Fruit fly (Drosophila melanogaster) whole organism, prepupa: ENCODE results near the gene mad2.

Source experiments
- CG10631 ChIP-seq: fragments of 200-800 bp; sonication (Bioruptor generic); optimal IDR thresholded peaks from 2 replicates; lab custom pipeline; 2016; ENCODE audit warnings: missing biosample characterization, missing genetic modification characterization
- CG10669 ChIP-seq: fragments of 200-800 bp; sonication (Bioruptor generic); optimal IDR thresholded peaks from 3 replicates; lab custom pipeline; 2018; ENCODE audit warnings: missing biosample characterization, mild to moderate bottlenecking, missing genetic modification characterization, moderate library complexity
- CG11294 ChIP-seq: fragments of 200-800 bp; sonication (Bioruptor generic); IDR thresholded peaks from 2 replicates; pipeline ENCODE4 v1.3.6; 2022; ENCODE audit warnings: missing biosample characterization, missing genetic modification characterization
- CG11762 ChIP-seq: fragments of 200-800 bp; sonication (Bioruptor generic); optimal IDR thresholded peaks from 3 replicates; lab custom pipeline; 2016; ENCODE audit warnings: missing biosample characterization, missing genetic modification characterization; ENCODE audit not compliant: insufficient read depth
- CG11902 ChIP-seq: fragments of 200-800 bp; sonication (Bioruptor generic); optimal IDR thresholded peaks from 3 replicates; lab custom pipeline; 2016; ENCODE audit warnings: missing biosample characterization, missing genetic modification characterization
- CG15336 ChIP-seq: fragments of 200-800 bp; sonication (Bioruptor generic); IDR thresholded peaks from 2 replicates; pipeline ENCODE4 v1.3.6; 2022; ENCODE audit warnings: missing biosample characterization, missing genetic modification characterization
- CG1621 ChIP-seq: fragments of 200-800 bp; sonication (Bioruptor generic); optimal IDR thresholded peaks from 3 replicates; lab custom pipeline; 2018; ENCODE audit warnings: missing biosample characterization, mild to moderate bottlenecking, missing genetic modification characterization
- CG31627 ChIP-seq: fragments of 200-800 bp; sonication (Bioruptor generic); optimal IDR thresholded peaks from 3 replicates; lab custom pipeline; 2016; ENCODE audit warnings: missing biosample characterization, missing genetic modification characterization
- CG32006 ChIP-seq: fragments of 200-800 bp; sonication (Bioruptor generic); optimal IDR thresholded peaks from 3 replicates; lab custom pipeline; 2017; ENCODE audit warnings: missing biosample characterization, mild to moderate bottlenecking, missing genetic modification characterization
- CG4318 ChIP-seq: fragments of 200-800 bp; sonication (Bioruptor generic); optimal IDR thresholded peaks from 3 replicates; lab custom pipeline; 2017; ENCODE audit warnings: missing biosample characterization, mild to moderate bottlenecking, missing genetic modification characterization
- CG6163 ChIP-seq: fragments of 200-800 bp; sonication (Bioruptor generic); IDR thresholded peaks from 3 replicates; pipeline ENCODE4 v1.3.6; 2022; ENCODE audit warnings: missing biosample characterization, missing genetic modification characterization
- CG6276 ChIP-seq: fragments of 200-800 bp; sonication (Bioruptor generic); optimal IDR thresholded peaks from 2 replicates; lab custom pipeline; 2017; ENCODE audit warnings: missing biosample characterization, mild to moderate bottlenecking, missing genetic modification characterization
- CG6808 ChIP-seq: fragments of 200-800 bp; sonication (Bioruptor generic); optimal IDR thresholded peaks from 3 replicates; lab custom pipeline; 2017; ENCODE audit warnings: missing biosample characterization, missing genetic modification characterization, mild to moderate bottlenecking, moderate library complexity, missing genetic modification reagents
- CG6854 ChIP-seq: fragments of 200-800 bp; sonication (Bioruptor generic); optimal IDR thresholded peaks from 2 replicates; lab custom pipeline; 2017; ENCODE audit warnings: missing biosample characterization, mild to moderate bottlenecking, missing genetic modification characterization
- CG7368 ChIP-seq: fragments of 200-800 bp; sonication (Bioruptor generic); optimal IDR thresholded peaks from 3 replicates; lab custom pipeline; 2016; ENCODE audit warnings: missing biosample characterization, missing genetic modification characterization
- CG8632 ChIP-seq: fragments of 200-800 bp; sonication (Bioruptor generic); optimal IDR thresholded peaks from 3 replicates; lab custom pipeline; 2016; ENCODE audit warnings: missing biosample characterization, missing genetic modification characterization
- CG9139 ChIP-seq: fragments of 200-800 bp; sonication (Bioruptor generic); optimal IDR thresholded peaks from 3 replicates; lab custom pipeline; 2017; ENCODE audit warnings: missing biosample characterization, mild to moderate bottlenecking, missing genetic modification characterization
- Eip78C ChIP-seq: fragments of 200-800 bp; sonication (Bioruptor generic); peaks from one replicate; lab custom pipeline; 2016; ENCODE audit warnings: missing biosample characterization, missing genetic modification characterization
- Eip93F ChIP-seq: fragments of 200-800 bp; sonication (Bioruptor generic); optimal IDR thresholded peaks from 2 replicates; lab custom pipeline; 2016; ENCODE audit warnings: missing biosample characterization, mild to moderate bottlenecking, missing genetic modification characterization
- Ets21C ChIP-seq: fragments of 200-800 bp; sonication (Bioruptor generic); optimal IDR thresholded peaks from 3 replicates; lab custom pipeline; 2016; ENCODE audit warnings: missing biosample characterization, missing genetic modification characterization
- Ets96B ChIP-seq: fragments of 200-800 bp; optimal IDR thresholded peaks from 2 replicates; lab custom pipeline; 2019; ENCODE audit warnings: missing biosample characterization, mild to moderate bottlenecking, missing genetic modification characterization, moderate library complexity
- Hr39 ChIP-seq: fragments of 200-800 bp; sonication (Bioruptor generic); optimal IDR thresholded peaks from 2 replicates; lab custom pipeline; 2016; ENCODE audit warnings: missing biosample characterization, missing genetic modification characterization
- Hr4 ChIP-seq: fragments of 200-800 bp; sonication (Bioruptor generic); optimal IDR thresholded peaks from 3 replicates; lab custom pipeline; 2016; ENCODE audit warnings: missing biosample characterization, missing genetic modification characterization
- Met ChIP-seq: fragments of 200-800 bp; sonication (Bioruptor generic); optimal IDR thresholded peaks from 3 replicates; lab custom pipeline; 2016; ENCODE audit warnings: missing biosample characterization, missing genetic modification characterization
- OdsH ChIP-seq: fragments of 200-800 bp; sonication (Bioruptor generic); optimal IDR thresholded peaks from 3 replicates; lab custom pipeline; 2016; ENCODE audit warnings: missing biosample characterization, missing genetic modification characterization
- Smox ChIP-seq: fragments of 200-800 bp; sonication (Bioruptor generic); optimal IDR thresholded peaks from 3 replicates; lab custom pipeline; 2016; ENCODE audit warnings: missing biosample characterization, missing genetic modification characterization
- Sox102F ChIP-seq: fragments of 200-800 bp; sonication (Bioruptor generic); optimal IDR thresholded peaks from 2 replicates; lab custom pipeline; 2016; ENCODE audit warnings: missing biosample characterization, mild to moderate bottlenecking, missing genetic modification characterization
- Sox14 ChIP-seq: fragments of 200-800 bp; sonication (Bioruptor generic); optimal IDR thresholded peaks from 3 replicates; lab custom pipeline; 2016; ENCODE audit warnings: missing biosample characterization, missing genetic modification characterization
- Sox15 ChIP-seq: fragments of 200-800 bp; sonication (Bioruptor generic); optimal IDR thresholded peaks from 3 replicates; lab custom pipeline; 2016; ENCODE audit warnings: missing biosample characterization, missing genetic modification characterization
- achi ChIP-seq: fragments of 200-800 bp; sonication (Bioruptor generic); optimal IDR thresholded peaks from 3 replicates; lab custom pipeline; 2016; ENCODE audit warnings: missing biosample characterization, missing genetic modification characterization
- acj6 ChIP-seq: fragments of 200-800 bp; sonication (Bioruptor generic); optimal IDR thresholded peaks from 3 replicates; lab custom pipeline; 2016; ENCODE audit warnings: missing biosample characterization, missing genetic modification characterization
- cyc ChIP-seq: fragments of 200-800 bp; sonication (Bioruptor generic); optimal IDR thresholded peaks from 3 replicates; lab custom pipeline; 2016; ENCODE audit warnings: missing biosample characterization, missing genetic modification characterization
- dsx ChIP-seq: fragments of 200-800 bp; optimal IDR thresholded peaks from 3 replicates; lab custom pipeline; 2019; ENCODE audit warnings: missing biosample characterization, mild to moderate bottlenecking, missing genetic modification characterization, moderate library complexity; ENCODE audit not compliant: poor library complexity, severe bottlenecking
- eg ChIP-seq: fragments of 200-800 bp; sonication (Bioruptor generic); IDR thresholded peaks from 3 replicates; pipeline ENCODE4 v1.3.6; 2022; ENCODE audit warnings: missing biosample characterization, missing genetic modification characterization
- esn ChIP-seq: fragments of 200-800 bp; sonication (Bioruptor generic); optimal IDR thresholded peaks from 2 replicates; lab custom pipeline; 2016; ENCODE audit warnings: missing biosample characterization, mild to moderate bottlenecking, missing genetic modification characterization, moderate library complexity
- fkh ChIP-seq: fragments of 200-800 bp; sonication (Bioruptor generic); optimal IDR thresholded peaks from 3 replicates; lab custom pipeline; 2017; ENCODE audit warnings: missing biosample characterization, mild to moderate bottlenecking, missing genetic modification characterization, moderate library complexity
- pdm3 ChIP-seq: fragments of 200-800 bp; sonication (Bioruptor generic); optimal IDR thresholded peaks from 3 replicates; lab custom pipeline; 2016; ENCODE audit warnings: missing biosample characterization, missing genetic modification characterization
- ss ChIP-seq, 2 experiments: fragments of 200-800 bp; sonication (Bioruptor generic); optimal IDR thresholded peaks; 2 replicates in 1 of 2; 3 replicates in 1 of 2; lab custom pipeline; 2017 to 2018; ENCODE audit warnings: mild to moderate bottlenecking in 2 of 2, missing biosample characterization in 2 of 2, missing genetic modification characterization in 2 of 2, moderate library complexity in 1 of 2
- svp ChIP-seq: fragments of 200-800 bp; sonication (Bioruptor generic); peaks from one replicate; lab custom pipeline; 2016; ENCODE audit warnings: missing biosample characterization, missing genetic modification characterization
- topi ChIP-seq: fragments of 200-800 bp; sonication (Bioruptor generic); optimal IDR thresholded peaks from 3 replicates; lab custom pipeline; 2016; ENCODE audit warnings: missing biosample characterization, missing genetic modification characterization
- vri ChIP-seq: fragments of 200-800 bp; sonication (Bioruptor generic); optimal IDR thresholded peaks from 3 replicates; lab custom pipeline; 2016; ENCODE audit warnings: missing biosample characterization, mild to moderate bottlenecking, missing genetic modification characterization

mad2 gene

DNA sequence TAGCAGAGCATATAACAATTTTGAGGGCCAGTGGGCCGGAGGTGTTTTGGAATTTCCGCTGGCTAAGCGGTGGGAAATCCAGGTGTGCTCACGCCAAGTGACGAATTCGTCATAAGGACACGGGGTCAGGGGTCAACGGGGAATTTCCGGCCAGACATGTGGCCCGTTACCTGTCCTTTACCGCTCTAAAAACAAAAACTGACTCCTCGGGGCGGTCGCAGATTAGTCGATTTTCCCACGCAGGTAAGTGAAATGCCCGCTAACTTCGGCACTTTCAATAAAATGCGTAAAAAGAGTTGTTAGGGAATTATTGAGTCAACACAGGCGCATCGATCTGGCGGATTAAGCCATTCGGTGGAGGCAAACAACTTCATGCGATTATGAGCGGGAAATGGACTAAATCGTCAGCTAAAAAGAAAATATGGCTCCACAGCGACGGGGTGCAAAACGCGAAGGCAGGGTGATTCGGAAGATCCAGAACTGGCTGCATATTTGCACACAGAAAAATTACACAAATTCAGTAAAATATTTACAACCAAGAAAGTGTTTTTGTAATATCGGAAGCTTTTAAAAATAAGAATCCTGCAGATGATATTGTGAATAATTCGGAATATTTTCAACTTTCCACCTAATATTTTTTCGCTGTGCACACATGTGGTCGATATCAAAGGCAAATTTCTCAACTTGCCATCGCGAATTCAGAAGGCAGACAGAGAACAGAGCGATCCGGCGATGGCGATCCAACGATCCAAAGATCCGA, 23.2 kb upstream of the mad2 start (continued):
- TF ChIP-seq pdm3 (GFP tag; lab: Kevin White, UChicago), result peak; percentile 51
- TF ChIP-seq CG32006 (GFP tag; lab: Kevin White, UChicago), result peak; percentile 21
- TF ChIP-seq CG1621 (tag; lab: Kevin White, UChicago), result peak; percentile 26
- TF ChIP-seq Sox102F (GFP tag; lab: Kevin White, UChicago), result peak; percentile 55
- peak; percentile 44 for TF ChIP-seq esn (GFP tag; lab: Kevin White, UChicago)
- peak; percentile 40 for TF ChIP-seq CG10669 (GFP tag; lab: Kevin White, UChicago)
- TF ChIP-seq topi, result peak; percentile 27
- no peak for TF ChIP-seq CG6276 (GFP tag; lab: Kevin White, UChicago)
- peak; percentile 38 for TF ChIP-seq Met (GFP tag; lab: Kevin White, UChicago)
- no peak for TF ChIP-seq CG15336 (GFP tag; lab: Robert Waterston, UW)
- TF ChIP-seq ss (GFP tag; optimal IDR thresholded peaks at IDR 0.05; lab: Kevin White, UChicago), result no peak
- TF ChIP-seq CG11294 (GFP tag; lab: Robert Waterston, UW), result no peak
- TF ChIP-seq CG6808 (GFP tag; lab: Kevin White, UChicago), result peak; percentile 37
- TF ChIP-seq Sox15 (GFP tag; lab: Kevin White, UChicago), result no peak
- TF ChIP-seq Ets21C (GFP tag; lab: Kevin White, UChicago), result no peak

DNA sequence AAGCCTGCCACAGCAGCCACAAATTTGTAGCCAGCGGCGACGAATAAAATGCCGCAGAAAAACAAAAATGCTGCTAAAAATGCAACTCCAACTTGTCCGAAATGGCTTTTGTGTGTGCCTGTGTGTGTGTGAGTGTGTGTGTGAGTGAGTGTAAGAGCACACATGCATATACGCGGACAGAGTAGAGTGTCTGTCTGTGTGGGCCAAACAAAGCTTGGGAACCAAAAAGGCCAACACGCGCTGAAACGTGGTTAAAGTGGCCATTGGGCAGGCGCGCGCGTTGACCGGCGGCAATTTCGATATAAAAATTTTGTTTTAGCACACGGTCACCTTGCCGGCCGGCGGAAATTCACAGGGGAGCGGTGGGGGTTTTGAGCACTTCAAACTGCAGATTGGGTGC, 22.5 kb upstream of the mad2 start:
- TF ChIP-seq CG32006 (GFP tag; lab: Kevin White, UChicago), result no peak
- TF ChIP-seq eg (GFP tag; lab: Robert Waterston, UW), result 0 out of 3 replicates have a peak, but pooled peaks have one; percentile 6
- TF ChIP-seq dsx (GFP tag; lab: Kevin White, UChicago), result no peak
- no peak for TF ChIP-seq Eip93F (GFP tag; lab: Kevin White, UChicago)
- 0 out of 2 replicates have a peak, but pooled peaks have one; percentile 22 for TF ChIP-seq CG15336 (GFP tag; lab: Robert Waterston, UW)
- peak; percentile 82 for TF ChIP-seq CG6854 (GFP tag; lab: Kevin White, UChicago)
- TF ChIP-seq CG7368 (GFP tag; lab: Kevin White, UChicago), result no peak
- peak; percentile 9; the same call in 1 of the 3 replicates for TF ChIP-seq CG6163 (GFP tag; lab: Robert Waterston, UW)
- peak; percentile 61 for TF ChIP-seq Eip78C (GFP tag; lab: Kevin White, UChicago)

DNA sequence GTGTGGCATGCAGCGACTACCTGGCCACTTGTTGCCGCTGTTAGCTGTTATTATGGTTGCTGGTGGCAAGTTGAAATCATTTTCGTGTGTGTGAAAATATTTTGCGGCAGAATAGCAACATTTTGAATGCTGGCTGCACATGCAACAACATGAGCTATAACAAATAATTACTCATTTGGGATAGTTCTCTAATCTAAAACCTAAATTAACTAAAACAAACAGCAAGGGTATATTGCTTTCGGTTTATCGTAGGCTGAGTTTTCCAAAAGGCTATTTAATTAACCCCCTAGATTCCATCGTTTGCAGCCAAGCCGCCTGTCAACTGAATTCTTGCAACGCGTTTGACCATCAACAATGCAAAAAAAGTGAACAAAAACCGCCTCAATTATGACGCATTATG, 21.9 kb upstream of the mad2 start:
- TF ChIP-seq CG11902 (GFP tag; lab: Kevin White, UChicago) (no peak), CG6276 (GFP tag; lab: Kevin White, UChicago) (no peak)

DNA sequence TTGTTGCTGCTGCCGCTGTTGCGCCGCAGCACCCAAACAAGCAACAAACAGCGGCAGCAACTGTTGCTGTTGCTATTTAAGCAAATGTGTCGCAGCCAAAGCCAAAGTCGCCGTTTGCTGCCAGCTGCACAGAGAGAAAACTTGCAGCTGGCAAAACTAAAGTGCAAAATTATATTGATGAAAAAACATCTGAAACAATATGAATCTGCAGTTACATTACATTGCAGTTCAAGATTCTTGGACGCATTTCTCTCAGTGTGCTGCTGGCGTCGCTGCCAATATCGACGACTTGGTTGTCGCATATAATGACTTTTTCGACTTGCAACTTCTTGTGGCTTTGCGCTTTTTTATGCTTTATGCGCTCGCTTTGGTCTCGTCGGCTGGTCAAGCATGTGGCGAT, 21.4 kb upstream of the mad2 start:
- TF ChIP-seq Sox15 (GFP tag; lab: Kevin White, UChicago), result peak; percentile 46
- peak; percentile 91 for TF ChIP-seq OdsH (GFP tag; lab: Kevin White, UChicago)
- TF ChIP-seq Eip93F (GFP tag; lab: Kevin White, UChicago), result no peak
- TF ChIP-seq cyc, result peak; percentile 67
- peak; percentile 92 for TF ChIP-seq CG4318
- TF ChIP-seq esn (GFP tag; lab: Kevin White, UChicago), result peak; percentile 59
- TF ChIP-seq svp (GFP tag; lab: Kevin White, UChicago), result peak; percentile 82
- peak; percentile 33 for TF ChIP-seq CG11902 (GFP tag; lab: Kevin White, UChicago)
- peak; percentile 80 for TF ChIP-seq CG10669 (GFP tag; lab: Kevin White, UChicago)
- TF ChIP-seq Sox14, result peak; percentile 89
- TF ChIP-seq CG9139, result no peak
- TF ChIP-seq CG11762 (GFP tag; lab: Kevin White, UChicago), result peak; percentile 79
- no peak for TF ChIP-seq fkh (GFP tag; lab: Kevin White, UChicago)
- peak; percentile 17 for TF ChIP-seq vri (GFP tag; lab: Kevin White, UChicago)
- TF ChIP-seq achi (GFP tag; lab: Kevin White, UChicago), result peak; percentile 87
- TF ChIP-seq CG31627, result peak; percentile 71
- TF ChIP-seq CG15336 (GFP tag; lab: Robert Waterston, UW), result peak; percentile 96
- TF ChIP-seq CG8632, result peak; percentile 43
- TF ChIP-seq Hr4, result peak; percentile 97
- TF ChIP-seq Hr39 (GFP tag; lab: Kevin White, UChicago), result peak; percentile 67
- peak; percentile 63 for TF ChIP-seq Met (GFP tag; lab: Kevin White, UChicago)
- peak; percentile 77 for TF ChIP-seq Ets96B (tag; lab: Kevin White, UChicago)
- TF ChIP-seq CG7368 (GFP tag; lab: Kevin White, UChicago), result peak; percentile 84
- peak; percentile 91 for TF ChIP-seq pdm3 (GFP tag; lab: Kevin White, UChicago)
- TF ChIP-seq eg (GFP tag; lab: Robert Waterston, UW), result peak; percentile 98
- peak; percentile 96 for TF ChIP-seq CG32006 (GFP tag; lab: Kevin White, UChicago)
- peak; percentile 85 for TF ChIP-seq acj6 (GFP tag; lab: Kevin White, UChicago)
- TF ChIP-seq CG6163 (GFP tag; lab: Robert Waterston, UW), result peak; percentile 97
- peak; percentile 87 for TF ChIP-seq CG10631 (GFP tag; lab: Kevin White, UChicago)
- peak; percentile 34 for TF ChIP-seq Smox (GFP tag; lab: Kevin White, UChicago)
- TF ChIP-seq CG6854 (GFP tag; lab: Kevin White, UChicago), result no peak
